Worm (Caenorhabditis elegans) whole organism, young adult: ENCODE measurements around the gene gcn-2.
"Not testable (repeated sequence)": the region's sequence is repeated elsewhere in the genome, so short reads cannot be mapped to it uniquely, and the experiment has no call there.

Source experiments
- ets-4 ChIP-seq: fragments of 200-800 bp; sonication (Bioruptor generic); optimal IDR thresholded peaks from 2 replicates; lab custom pipeline; 2018; ENCODE audit warnings: mild to moderate bottlenecking, missing genetic modification characterization, missing compliant biosample characterization
- madf-10 ChIP-seq: sonication (generic microtip); optimal IDR thresholded peaks from 2 replicates; lab custom pipeline; 2016; ENCODE audit warnings: mild to moderate bottlenecking, missing genetic modification characterization, missing compliant biosample characterization
- snpc-4 ChIP-seq, 5 experiments: fragments of 150-350 bp in 1 of 5; sonication (generic microtip) in 4 of 5; optimal IDR thresholded peaks; 2 replicates each; lab custom pipeline; 2014 to 2018; ENCODE audit warnings: missing genetic modification characterization in 5 of 5, missing biosample characterization in 3 of 5, antibody characterized with exemption in 2 of 5, mild to moderate bottlenecking in 2 of 5, missing compliant biosample characterization in 2 of 5, missing genotype in 2 of 5, moderate library complexity in 2 of 5, missing genetic modification reagents in 1 of 5

DNA sequence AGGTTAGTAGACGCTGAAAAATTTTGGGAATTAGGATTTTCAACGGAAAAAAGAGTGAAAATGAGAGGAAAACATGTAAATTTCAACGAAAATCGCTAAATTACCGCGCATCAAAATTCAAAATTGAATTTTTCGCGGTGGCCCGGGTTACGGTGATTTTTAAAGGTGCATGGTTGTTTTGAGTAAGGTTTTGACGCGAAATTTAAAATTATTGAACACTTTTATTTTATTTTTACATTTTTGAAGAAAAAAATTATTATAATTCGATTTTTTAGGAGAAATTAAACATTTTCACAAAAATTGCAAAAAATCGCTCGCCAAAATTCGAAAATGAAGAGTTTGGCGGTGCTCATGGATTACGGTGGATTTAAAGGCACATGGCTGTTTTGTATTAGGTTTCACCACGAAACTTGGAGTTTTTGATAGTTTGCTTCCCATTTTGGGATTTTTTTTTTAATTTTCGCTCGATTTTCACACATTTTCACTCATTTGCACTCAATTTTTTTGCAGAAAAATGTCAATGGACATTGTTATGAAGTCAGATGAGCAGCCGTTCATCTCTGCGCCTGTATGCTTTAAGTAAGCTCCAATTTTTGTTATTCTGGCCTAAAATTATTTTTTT, 40.4 kb upstream of the gcn-2 start, which contains the start of gene puf-6:
- TF ChIP-seq madf-10; ets-4 (GFP tag; lab: Kevin White, UChicago); snpc-4 (GFP tag; optimal IDR thresholded peaks at IDR 0.05; lab: Kevin White, UChicago); snpc-4 (tag; optimal IDR thresholded peaks at IDR 0.05; lab: Kevin White, UChicago): not testable (repeated sequence)
